Worm (Caenorhabditis elegans) whole organism, L4/young adult: ENCODE measurements around the gene Y43D4A.2.
"Not testable (repeated sequence)": the region's sequence is repeated elsewhere in the genome, so short reads cannot be mapped to it uniquely, and the experiment has no call there.

Source experiments
- W03F9.2 ChIP-seq: fragments of 150-350 bp; optimal IDR thresholded peaks from 2 replicates; lab custom pipeline; 2014; ENCODE audit warnings: missing biosample characterization, missing genetic modification characterization
- dao-5 ChIP-seq: sonication (generic microtip); optimal IDR thresholded peaks from 2 replicates; lab custom pipeline; 2016; ENCODE audit warnings: missing genotype, missing genetic modification characterization, moderate library complexity, missing compliant biosample characterization
- him-1 ChIP-seq: sonication (generic microtip); optimal IDR thresholded peaks from 2 replicates; lab custom pipeline; 2016; ENCODE audit warnings: missing genotype, missing genetic modification reagents, missing genetic modification characterization, missing compliant biosample characterization

Gene Y43D4A.2

ce11 chrIV:16755771-16756170, at the start of gene Y43D4A.2:
TSS of gene Y43D4A.2 (minus strand) at chrIV:16755871.
- not testable (repeated sequence) for TF ChIP-seq W03F9.2 (tag; lab: Kevin White, UChicago); dao-5 (tag; lab: Kevin White, UChicago); him-1

ce11 chrIV:16787024-16787423, 31.4 kb upstream of the Y43D4A.2 start, which contains the start of gene Y43D4A.6:
TSS of gene Y43D4A.6 (plus strand) at chrIV:16787324.
- TF ChIP-seq dao-5 (tag; lab: Kevin White, UChicago) (no peak), him-1 (no peak), W03F9.2 (tag; lab: Kevin White, UChicago) (no peak)

- TF ChIP-seq him-1 (no peak), dao-5 (tag; lab: Kevin White, UChicago) (no peak), W03F9.2 (tag; lab: Kevin White, UChicago) (no peak)
These were observed 23.0 kb upstream of the Y43D4A.2 start for ce11 chrIV:16778644-16779043.

- no peak for TF ChIP-seq him-1
- no peak for TF ChIP-seq dao-5 (tag; lab: Kevin White, UChicago)
- no peak for TF ChIP-seq W03F9.2 (tag; lab: Kevin White, UChicago)
These were observed 22.1 kb upstream of the Y43D4A.2 start for ce11 chrIV:16777758-16778157.

ce11 chrIV:16776915-16777314, 21.2 kb upstream of the Y43D4A.2 start:
- TF ChIP-seq dao-5 (tag; lab: Kevin White, UChicago) (no peak), W03F9.2 (tag; lab: Kevin White, UChicago) (no peak), him-1 (no peak)

DNA sequence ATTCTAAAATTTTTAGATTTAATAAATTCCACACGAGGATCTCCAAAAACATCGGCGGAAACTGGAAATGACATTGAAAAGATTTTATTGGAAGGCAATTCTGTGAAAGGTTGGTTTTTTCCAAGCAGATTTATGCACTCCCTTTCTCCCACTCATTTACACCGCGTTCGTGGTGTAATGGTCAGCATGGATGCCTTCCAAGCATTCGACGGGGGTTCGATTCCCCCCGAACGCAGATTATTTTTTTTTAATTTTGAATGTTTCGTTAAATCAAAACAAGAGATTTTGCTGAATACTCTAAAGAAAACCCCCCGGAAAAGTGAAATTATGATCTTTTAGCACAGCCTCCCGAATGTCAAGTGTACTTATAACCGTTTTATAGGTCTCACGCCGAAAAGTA, 20.3 kb upstream of the Y43D4A.2 start:
- TF ChIP-seq dao-5 (tag; lab: Kevin White, UChicago) (peak; percentile 47), him-1 (no peak)

ce11 chrIV:16775455-16775854, 19.8 kb upstream of the Y43D4A.2 start, which contains the start of gene Y43D4A.5:
TSS of gene Y43D4A.5 (plus strand) at chrIV:16775755.
- TF ChIP-seq him-1 = no peak

DNA sequence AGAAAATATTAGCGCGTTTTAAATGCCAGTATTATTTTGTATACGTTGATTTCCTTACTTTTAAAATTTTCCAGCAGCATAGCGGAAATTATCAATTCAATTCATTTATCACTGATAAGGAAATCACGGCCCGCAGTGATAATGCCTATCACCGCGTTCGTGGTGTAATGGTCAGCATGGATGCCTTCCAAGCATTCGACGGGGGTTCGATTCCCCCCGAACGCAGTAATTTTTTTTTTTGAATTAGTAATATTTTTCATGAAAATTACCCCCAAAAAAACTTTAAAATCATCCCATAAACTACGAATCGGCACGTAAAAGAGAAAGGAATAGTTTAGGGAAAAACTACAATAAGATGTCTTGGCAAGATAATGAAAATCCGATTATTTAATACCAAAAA, 19.4 kb upstream of the Y43D4A.2 start:
- TF ChIP-seq him-1 = no peak
- TF ChIP-seq W03F9.2 (tag; lab: Kevin White, UChicago) = peak; percentile 34
- TF ChIP-seq dao-5 (tag; lab: Kevin White, UChicago) = peak; percentile 15

ce11 chrIV:16751087-16751486, 4.6 kb downstream of the Y43D4A.2 start:
- TF ChIP-seq dao-5 (tag; lab: Kevin White, UChicago) (no peak), him-1 (no peak), W03F9.2 (tag; lab: Kevin White, UChicago) (no peak)

DNA sequence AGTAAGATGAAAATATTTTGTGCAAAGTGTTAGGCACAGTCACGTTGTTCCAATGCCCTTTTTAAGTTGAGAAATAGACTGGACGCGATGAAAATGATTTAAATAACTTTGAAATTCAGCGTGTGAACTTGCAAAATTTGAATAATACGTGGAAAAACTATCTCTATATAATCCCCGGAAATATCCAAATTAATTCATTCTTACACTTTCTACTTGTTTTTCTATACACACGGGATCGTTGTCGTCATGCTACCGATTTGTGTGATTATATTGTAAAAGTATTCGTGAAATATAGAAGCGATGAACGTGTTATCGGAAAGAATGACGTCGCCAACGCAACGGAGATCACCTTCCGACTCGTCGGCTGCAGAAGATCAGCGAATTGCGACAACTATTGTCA, 12.1 kb downstream of the Y43D4A.2 start, which contains the start of gene Y43D4A.1:
Gene Y43D4A.1, plus strand, starts transcription at position 301 of the 400 bp plus-strand sequence.
- TF ChIP-seq him-1 (no peak), W03F9.2 (tag; lab: Kevin White, UChicago) (no peak), dao-5 (tag; lab: Kevin White, UChicago) (no peak)

ce11 chrIV:16740769-16741168, 14.9 kb downstream of the Y43D4A.2 start, which contains the start of gene Y51H4A.24:
TSS of gene Y51H4A.24 (minus strand) at chrIV:16740869.
- TF ChIP-seq W03F9.2 (tag; lab: Kevin White, UChicago) = no peak

DNA sequence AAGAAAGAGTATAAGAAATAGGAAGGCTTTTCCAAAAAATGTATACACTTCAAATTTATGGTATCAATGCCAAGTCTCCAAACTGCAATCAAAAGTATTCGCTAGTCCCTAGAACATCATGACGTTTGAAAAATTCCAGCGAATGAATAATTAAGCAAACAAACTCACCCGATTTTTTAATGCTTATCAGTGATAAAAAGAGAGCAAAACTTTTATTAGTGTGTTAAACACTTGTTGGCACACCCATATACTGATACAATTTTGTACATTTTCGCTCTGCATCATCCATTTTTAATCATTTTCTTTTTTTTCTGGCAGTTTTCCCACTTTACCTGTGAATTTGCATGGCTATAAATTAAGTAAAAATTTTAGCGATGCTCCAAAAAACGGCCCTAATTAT, 19.7 kb downstream of the Y43D4A.2 start, which contains the start of gene Y51H4A.25:
Gene Y51H4A.25, plus strand, starts transcription at position 373 of the 400 bp plus-strand sequence.
- no peak for TF ChIP-seq him-1
- no peak for TF ChIP-seq dao-5 (tag; lab: Kevin White, UChicago)
- no peak for TF ChIP-seq W03F9.2 (tag; lab: Kevin White, UChicago)

- not testable (repeated sequence) for TF ChIP-seq dao-5 (tag; lab: Kevin White, UChicago); him-1; W03F9.2 (tag; lab: Kevin White, UChicago)
These were observed 33.1 kb downstream of the Y43D4A.2 start, which contains the start of gene Y51H4A.23 for ce11 chrIV:16722616-16723015. TSS of gene Y51H4A.23 (plus strand) at chrIV:16722916.

- TF ChIP-seq W03F9.2 (tag; lab: Kevin White, UChicago) (no peak), dao-5 (tag; lab: Kevin White, UChicago) (no peak), him-1 (no peak)
These were observed 33.6 kb downstream of the Y43D4A.2 start for ce11 chrIV:16722000-16722607.

- no peak for TF ChIP-seq dao-5 (tag; lab: Kevin White, UChicago)
- TF ChIP-seq W03F9.2 (tag; lab: Kevin White, UChicago) = no peak
- no peak for TF ChIP-seq him-1
These were observed 35.3 kb downstream of the Y43D4A.2 start, which contains the start of gene Y51H4A.22 for ce11 chrIV:16720412-16720811. TSS of gene Y51H4A.22 (plus strand) at chrIV:16720712.
